Fruit fly (Drosophila melanogaster) whole organism: ENCODE measurements around the gene Cdc16.

Experiments used
- CG8478 ChIP-seq: fragments of >200 bp; optimal IDR thresholded peaks from 2 replicates; lab custom pipeline; 2018; ENCODE audit warnings: inconsistent platforms
- Dll ChIP-seq: fragments of >200 bp; optimal IDR thresholded peaks from 2 replicates; lab custom pipeline; 2017
- EcR ChIP-seq, 2 experiments: fragments of >200 bp; optimal IDR thresholded peaks; 2 replicates each; lab custom pipeline; 2017; ENCODE audit warnings: missing biosample characterization in 2 of 2, missing genetic modification characterization in 2 of 2, missing genetic modification reagents in 2 of 2
- pan ChIP-seq: fragments of >200 bp; optimal IDR thresholded peaks from 2 replicates; lab custom pipeline; 2017
- psq ChIP-seq: fragments of >200 bp; optimal IDR thresholded peaks from 2 replicates; lab custom pipeline; 2017
- usp ChIP-seq: fragments of >200 bp; optimal IDR thresholded peaks from 2 replicates; lab custom pipeline; 2017; ENCODE audit warnings: missing biosample characterization, missing genetic modification characterization, mixed read lengths

DNA sequence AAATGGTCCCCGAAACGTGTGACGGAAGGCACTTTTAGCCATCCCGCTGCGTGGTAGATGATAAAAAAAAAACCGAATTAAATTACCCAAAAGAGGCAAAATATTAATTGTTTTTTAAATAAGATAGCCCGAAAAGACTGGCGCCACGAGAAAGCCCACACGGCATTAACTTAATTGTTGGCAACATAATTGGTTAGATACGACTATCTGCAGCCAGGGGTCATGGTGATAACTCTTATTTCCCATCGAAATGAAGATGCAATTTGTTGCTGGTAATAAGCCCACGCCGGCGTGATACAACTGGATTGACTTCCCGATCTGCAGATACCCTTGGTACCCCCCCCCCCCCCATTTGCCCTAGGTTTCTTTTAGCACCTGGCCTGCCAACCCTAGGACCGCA is 46.7 kb downstream of the Cdc16 start:
- TF ChIP-seq pan (lab: Kevin White, UChicago) (no peak), usp (no peak), psq (no peak), CG8478 (no peak), Dll (lab: Kevin White, UChicago) (no peak), EcR (GFP tag; optimal IDR thresholded peaks at IDR 0.05; lab: Kevin White, UChicago) (no peak)
